Fruit fly (Drosophila melanogaster): ENCODE results near the gene sif.

The sif gene

dm6 chr3L:5751740-5752579 lies 94.2 kb downstream of the sif start, which contains the start of gene DnaJ-1:
Gene DnaJ-1 (minus strand): TSS chr3L:5752189.
- TF ChIP-seq Dll (optimal IDR thresholded peaks at IDR 0.05) (no peak), usp (GFP tag; optimal IDR thresholded peaks at IDR 0.05) (no peak), CG8478 (optimal IDR thresholded peaks at IDR 0.05) (no peak), pan (optimal IDR thresholded peaks at IDR 0.05) (no peak), EcR (GFP tag; optimal IDR thresholded peaks at IDR 0.05) (no peak), psq (optimal IDR thresholded peaks at IDR 0.05) (no peak)

dm6 chr3L:5752903-5753604 lies 95.3 kb downstream of the sif start, which contains the start of gene Usp47:
Gene Usp47 (plus strand): TSS chr3L:5752973.
- TF ChIP-seq CG8478 (optimal IDR thresholded peaks at IDR 0.05) (no peak), psq (optimal IDR thresholded peaks at IDR 0.05) (no peak), Dll (optimal IDR thresholded peaks at IDR 0.05) (no peak), usp (GFP tag; optimal IDR thresholded peaks at IDR 0.05) (no peak), pan (optimal IDR thresholded peaks at IDR 0.05) (no peak), EcR (GFP tag; optimal IDR thresholded peaks at IDR 0.05) (no peak)

- TF ChIP-seq pan (optimal IDR thresholded peaks at IDR 0.05) = no peak
- TF ChIP-seq EcR (GFP tag; optimal IDR thresholded peaks at IDR 0.05) = no peak
- TF ChIP-seq psq (optimal IDR thresholded peaks at IDR 0.05) = no peak
- no peak for TF ChIP-seq Dll (optimal IDR thresholded peaks at IDR 0.05)
- no peak for TF ChIP-seq usp (GFP tag; optimal IDR thresholded peaks at IDR 0.05)
- TF ChIP-seq CG8478 (optimal IDR thresholded peaks at IDR 0.05) = no peak
These were observed 96.1 kb downstream of the sif start for dm6 chr3L:5753605-5754365.

dm6 chr3L:5764922-5765843 lies 107.5 kb downstream of the sif start, which contains the start of gene CG10576:
Gene CG10576 (minus strand): TSS chr3L:5765702.
- TF ChIP-seq CG8478 (optimal IDR thresholded peaks at IDR 0.05) (no peak), usp (GFP tag; optimal IDR thresholded peaks at IDR 0.05) (no peak), psq (optimal IDR thresholded peaks at IDR 0.05) (no peak), EcR (GFP tag; optimal IDR thresholded peaks at IDR 0.05) (no peak), Dll (optimal IDR thresholded peaks at IDR 0.05) (no peak), pan (optimal IDR thresholded peaks at IDR 0.05) (no peak)

dm6 chr3L:5765844-5766200 lies 108.1 kb downstream of the sif start, which contains the start of gene Txl:
Gene Txl (plus strand): TSS chr3L:5765846.
- TF ChIP-seq Dll (optimal IDR thresholded peaks at IDR 0.05) (no peak), EcR (GFP tag; optimal IDR thresholded peaks at IDR 0.05) (no peak), CG8478 (optimal IDR thresholded peaks at IDR 0.05) (no peak), pan (optimal IDR thresholded peaks at IDR 0.05) (no peak), usp (GFP tag; optimal IDR thresholded peaks at IDR 0.05) (no peak), psq (optimal IDR thresholded peaks at IDR 0.05) (no peak)

- TF ChIP-seq CG8478 (optimal IDR thresholded peaks at IDR 0.05) (no peak), EcR (GFP tag; optimal IDR thresholded peaks at IDR 0.05) (no peak), psq (optimal IDR thresholded peaks at IDR 0.05) (no peak), pan (optimal IDR thresholded peaks at IDR 0.05) (no peak), Dll (optimal IDR thresholded peaks at IDR 0.05) (no peak), usp (GFP tag; optimal IDR thresholded peaks at IDR 0.05) (no peak)
These were observed 111.1 kb downstream of the sif start, which contains the start of the genes Ppat-Dpck and scny for dm6 chr3L:5768532-5769497. Gene Ppat-Dpck (minus strand): TSS chr3L:5768794. Gene scny (plus strand): TSS chr3L:5769002.

- TF ChIP-seq pan (optimal IDR thresholded peaks at IDR 0.05) = no peak
- TF ChIP-seq psq (optimal IDR thresholded peaks at IDR 0.05) = peak; percentile 25
These were observed 112.5 kb downstream of the sif start for dm6 chr3L:5770113-5770798.

- TF ChIP-seq psq (optimal IDR thresholded peaks at IDR 0.05) (no peak), CG8478 (optimal IDR thresholded peaks at IDR 0.05) (peak; percentile 97)
These were observed 113.2 kb downstream of the sif start for dm6 chr3L:5770817-5771425.

dm6 chr3L:5774782-5775181 lies 117.1 kb downstream of the sif start:
- TF ChIP-seq pan (optimal IDR thresholded peaks at IDR 0.05) (no peak), EcR (GFP tag; optimal IDR thresholded peaks at IDR 0.05) (no peak), Dll (optimal IDR thresholded peaks at IDR 0.05) (no peak), psq (optimal IDR thresholded peaks at IDR 0.05) (no peak), usp (GFP tag; optimal IDR thresholded peaks at IDR 0.05) (no peak), CG8478 (optimal IDR thresholded peaks at IDR 0.05) (no peak)

Measured in whole organism.